Fruit fly (Drosophila melanogaster): Measurements from ENCODE around the gene RpL36A.

RpL36A gene

dm6 chr2L:8001694-8002627, 40.7 kb downstream of the RpL36A start:
- no peak for TF ChIP-seq psq (optimal IDR thresholded peaks at IDR 0.05)
- TF ChIP-seq h (optimal IDR thresholded peaks at IDR 0.05), result no peak
- no peak for TF ChIP-seq ttk (optimal IDR thresholded peaks at IDR 0.05)
- no peak for TF ChIP-seq Myc (optimal IDR thresholded peaks at IDR 0.05)
- no peak for TF ChIP-seq insv (optimal IDR thresholded peaks at IDR 0.05)
- TF ChIP-seq Sin3A (optimal IDR thresholded peaks at IDR 0.05), result no peak

dm6 chr2L:8000578-8001040, 42.1 kb downstream of the RpL36A start:
- TF ChIP-seq psq (optimal IDR thresholded peaks at IDR 0.05) (no peak), insv (optimal IDR thresholded peaks at IDR 0.05) (no peak), Sin3A (optimal IDR thresholded peaks at IDR 0.05) (no peak), Myc (optimal IDR thresholded peaks at IDR 0.05) (no peak), h (optimal IDR thresholded peaks at IDR 0.05) (no peak), ttk (optimal IDR thresholded peaks at IDR 0.05) (no peak)

dm6 chr2L:7998655-7999054, 44.1 kb downstream of the RpL36A start, which contains the start of gene Sirup:
Gene Sirup, plus strand, starts transcription at chr2L:7998869.
- TF ChIP-seq h (optimal IDR thresholded peaks at IDR 0.05), result no peak
- TF ChIP-seq Sin3A (optimal IDR thresholded peaks at IDR 0.05), result no peak
- no peak for TF ChIP-seq ttk (optimal IDR thresholded peaks at IDR 0.05)
- TF ChIP-seq Myc (optimal IDR thresholded peaks at IDR 0.05), result no peak
- TF ChIP-seq psq (optimal IDR thresholded peaks at IDR 0.05), result no peak

- TF ChIP-seq Sin3A (optimal IDR thresholded peaks at IDR 0.05) (no peak), psq (optimal IDR thresholded peaks at IDR 0.05) (no peak), insv (optimal IDR thresholded peaks at IDR 0.05) (no peak), Myc (optimal IDR thresholded peaks at IDR 0.05) (no peak), ttk (optimal IDR thresholded peaks at IDR 0.05) (no peak), h (optimal IDR thresholded peaks at IDR 0.05) (no peak)
Observed at dm6 chr2L:7998080-7998457, 44.6 kb downstream of the RpL36A start, which contains the start of gene CG7227. Gene CG7227, minus strand, starts transcription at chr2L:7998151.

- TF ChIP-seq h (optimal IDR thresholded peaks at IDR 0.05) (no peak), Sin3A (optimal IDR thresholded peaks at IDR 0.05) (no peak), ttk (optimal IDR thresholded peaks at IDR 0.05) (no peak), psq (optimal IDR thresholded peaks at IDR 0.05) (no peak), Myc (optimal IDR thresholded peaks at IDR 0.05) (no peak), insv (optimal IDR thresholded peaks at IDR 0.05) (no peak)
Observed at dm6 chr2L:7997290-7998079, 45.2 kb downstream of the RpL36A start.

- TF ChIP-seq h (optimal IDR thresholded peaks at IDR 0.05) (no peak), Sin3A (optimal IDR thresholded peaks at IDR 0.05) (no peak), Myc (optimal IDR thresholded peaks at IDR 0.05) (no peak), ttk (optimal IDR thresholded peaks at IDR 0.05) (no peak), psq (optimal IDR thresholded peaks at IDR 0.05) (no peak), insv (optimal IDR thresholded peaks at IDR 0.05) (no peak)
Observed at dm6 chr2L:7993984-7994854, 48.5 kb downstream of the RpL36A start, which contains the start of gene pes. Gene pes, minus strand, starts transcription at chr2L:7994184.

- TF ChIP-seq Myc (optimal IDR thresholded peaks at IDR 0.05) (no peak), ttk (optimal IDR thresholded peaks at IDR 0.05) (no peak), psq (optimal IDR thresholded peaks at IDR 0.05) (no peak), h (optimal IDR thresholded peaks at IDR 0.05) (no peak), Sin3A (optimal IDR thresholded peaks at IDR 0.05) (no peak), insv (optimal IDR thresholded peaks at IDR 0.05) (no peak)
Observed at dm6 chr2L:7993062-7993685, 49.5 kb downstream of the RpL36A start.

dm6 chr2L:7992654-7993053, 50.1 kb downstream of the RpL36A start:
- TF ChIP-seq psq (optimal IDR thresholded peaks at IDR 0.05) (no peak), ttk (optimal IDR thresholded peaks at IDR 0.05) (no peak), Myc (optimal IDR thresholded peaks at IDR 0.05) (no peak), Sin3A (optimal IDR thresholded peaks at IDR 0.05) (no peak), insv (optimal IDR thresholded peaks at IDR 0.05) (no peak), h (optimal IDR thresholded peaks at IDR 0.05) (no peak)

dm6 chr2L:7991951-7992350, 50.8 kb downstream of the RpL36A start:
- TF ChIP-seq Sin3A (optimal IDR thresholded peaks at IDR 0.05), result no peak
- no peak for TF ChIP-seq insv (optimal IDR thresholded peaks at IDR 0.05)
